Fruit fly (Drosophila melanogaster) whole organism, embryonic: ENCODE results near the gene CG4497.

Experiments used
- BEAF-32 ChIP-seq: fragments of 200-800 bp; sonication (Bioruptor generic); optimal IDR thresholded peaks from 3 replicates; lab custom pipeline; 2017; ENCODE audit warnings: missing biosample characterization, missing genetic modification characterization, mild to moderate bottlenecking, moderate library complexity, missing genetic modification reagents
- BtbVII ChIP-seq: fragments of 200-800 bp; sonication (Bioruptor generic); optimal IDR thresholded peaks from 3 replicates; lab custom pipeline; 2017; ENCODE audit warnings: missing biosample characterization, mild to moderate bottlenecking, missing genetic modification characterization
- CG10274 ChIP-seq: fragments of 200-800 bp; sonication (Bioruptor generic); optimal IDR thresholded peaks from 3 replicates; lab custom pipeline; 2017; ENCODE audit warnings: missing biosample characterization, mild to moderate bottlenecking, missing genetic modification characterization
- CG10959 ChIP-seq: fragments of 200-800 bp; sonication (Bioruptor generic); IDR thresholded peaks from 2 replicates; pipeline ENCODE4 v1.3.6; 2022; ENCODE audit warnings: missing biosample characterization, missing genetic modification characterization
- CG11398 ChIP-seq: fragments of 200-800 bp; sonication (Bioruptor generic); optimal IDR thresholded peaks from 2 replicates; lab custom pipeline; 2016; ENCODE audit warnings: missing biosample characterization, missing genetic modification characterization
- CG11696 ChIP-seq: fragments of 200-800 bp; sonication (Bioruptor generic); IDR thresholded peaks from 2 replicates; pipeline ENCODE4 v1.3.6; 2022; ENCODE audit warnings: missing biosample characterization, missing genetic modification characterization
- CG12155 ChIP-seq: fragments of 200-800 bp; sonication (Bioruptor generic); optimal IDR thresholded peaks from 3 replicates; lab custom pipeline; 2016; ENCODE audit warnings: missing biosample characterization, missing genetic modification characterization
- CG12299 ChIP-seq: fragments of 200-800 bp; sonication (Bioruptor generic); optimal IDR thresholded peaks from 2 replicates; lab custom pipeline; 2018; ENCODE audit warnings: missing biosample characterization, mild to moderate bottlenecking, missing genetic modification characterization
- CG1233 ChIP-seq: fragments of 200-800 bp; sonication (Bioruptor generic); optimal IDR thresholded peaks from 4 replicates; lab custom pipeline; 2018; ENCODE audit warnings: missing biosample characterization, mild to moderate bottlenecking, missing genetic modification characterization
- CG12391 ChIP-seq: fragments of 200-800 bp; sonication (Bioruptor generic); optimal IDR thresholded peaks from 3 replicates; lab custom pipeline; 2018; ENCODE audit warnings: missing biosample characterization, mild to moderate bottlenecking, missing genetic modification characterization, moderate library complexity
- CG14860 ChIP-seq: fragments of 200-800 bp; sonication (Bioruptor generic); IDR thresholded peaks from 3 replicates; pipeline ENCODE4 v1.3.6; 2022; ENCODE audit warnings: missing biosample characterization, missing genetic modification characterization; ENCODE audit not compliant: partially characterized antibody
- CG15073 ChIP-seq: fragments of 200-800 bp; sonication (Bioruptor generic); optimal IDR thresholded peaks from 2 replicates; lab custom pipeline; 2016; ENCODE audit warnings: missing biosample characterization, missing genetic modification characterization
- CG17568 ChIP-seq: fragments of 200-800 bp; sonication (Bioruptor generic); optimal IDR thresholded peaks from 2 replicates; lab custom pipeline; 2018; ENCODE audit warnings: missing biosample characterization, mild to moderate bottlenecking, missing genetic modification characterization, moderate library complexity
- CG18476 ChIP-seq: fragments of 200-800 bp; sonication (Bioruptor generic); optimal IDR thresholded peaks from 2 replicates; lab custom pipeline; 2016; ENCODE audit warnings: missing biosample characterization, mild to moderate bottlenecking, missing genetic modification characterization
- CG2202 ChIP-seq: fragments of 200-800 bp; sonication (Bioruptor generic); optimal IDR thresholded peaks from 2 replicates; lab custom pipeline; 2018; ENCODE audit warnings: missing biosample characterization, mild to moderate bottlenecking, missing genetic modification characterization
- CG3838 ChIP-seq: fragments of 200-800 bp; sonication (Bioruptor generic); optimal IDR thresholded peaks from 3 replicates; lab custom pipeline; 2016; ENCODE audit warnings: missing biosample characterization, missing genetic modification characterization
- CG4404 ChIP-seq: fragments of 200-800 bp; sonication (Bioruptor generic); IDR thresholded peaks from 2 replicates; pipeline ENCODE4 v1.3.6; 2022; ENCODE audit warnings: missing biosample characterization, missing genetic modification characterization
- CG7987 ChIP-seq: fragments of 200-800 bp; sonication (Bioruptor generic); optimal IDR thresholded peaks from 2 replicates; lab custom pipeline; 2018; ENCODE audit warnings: missing biosample characterization, mild to moderate bottlenecking, missing genetic modification characterization, moderate library complexity
- CG9876 ChIP-seq: fragments of 200-800 bp; sonication (Bioruptor generic); optimal IDR thresholded peaks from 2 replicates; lab custom pipeline; 2016; ENCODE audit warnings: missing biosample characterization, missing genetic modification characterization
- CG9932 ChIP-seq: fragments of 200-800 bp; sonication (Bioruptor generic); IDR thresholded peaks from 2 replicates; pipeline ENCODE4 v1.3.6; 2022; ENCODE audit warnings: missing biosample characterization, missing genetic modification characterization
- CrebB ChIP-seq: fragments of 200-800 bp; sonication (Bioruptor generic); optimal IDR thresholded peaks from 3 replicates; lab custom pipeline; 2018; ENCODE audit warnings: missing biosample characterization, mild to moderate bottlenecking, missing genetic modification characterization
- H15 ChIP-seq: fragments of 200-800 bp; sonication (Bioruptor generic); IDR thresholded peaks from 3 replicates; pipeline ENCODE4 v1.3.6; 2022; ENCODE audit warnings: missing biosample characterization, missing genetic modification characterization
- Hmr ChIP-seq: fragments of 200-800 bp; sonication (Bioruptor generic); optimal IDR thresholded peaks from 3 replicates; lab custom pipeline; 2017; ENCODE audit warnings: mild to moderate bottlenecking, missing biosample characterization, missing genetic modification reagents, missing genetic modification characterization
- Max ChIP-seq: fragments of 200-800 bp; sonication (Bioruptor generic); optimal IDR thresholded peaks from 2 replicates; lab custom pipeline; 2016; ENCODE audit warnings: missing biosample characterization, mild to moderate bottlenecking, missing genetic modification characterization
- Med ChIP-seq: fragments of 200-800 bp; sonication (Bioruptor generic); peaks from one replicate; lab custom pipeline; 2016; ENCODE audit warnings: missing biosample characterization, missing genetic modification characterization, mild to moderate bottlenecking, inconsistent platforms, moderate library complexity
- Mrtf ChIP-seq: fragments of 200-800 bp; sonication (Bioruptor generic); IDR thresholded peaks from 3 replicates; pipeline ENCODE4 v1.3.6; 2022; ENCODE audit warnings: missing biosample characterization, missing genetic modification characterization
- Nf-YB ChIP-seq: fragments of 200-800 bp; sonication (Bioruptor generic); optimal IDR thresholded peaks from 3 replicates; lab custom pipeline; 2019; ENCODE audit warnings: missing biosample characterization, mild to moderate bottlenecking, missing genetic modification characterization, moderate library complexity
- Oaz ChIP-seq: fragments of 200-800 bp; sonication (Bioruptor generic); IDR thresholded peaks from 2 replicates; pipeline ENCODE4 v1.3.6; 2022; ENCODE audit warnings: missing biosample characterization, missing genetic modification characterization
- Ssrp ChIP-seq: fragments of 200-800 bp; sonication (Bioruptor generic); optimal IDR thresholded peaks from 2 replicates; lab custom pipeline; 2018; ENCODE audit warnings: missing biosample characterization, mild to moderate bottlenecking, missing genetic modification characterization, moderate library complexity
- Stat92E ChIP-seq, 3 experiments: fragments of >200 bp in 2 of 3; fragments of 200-800 bp in 1 of 3; sonication (Bioruptor generic) in 1 of 3; optimal IDR thresholded peaks; 2 replicates each; lab custom pipeline; 2017 to 2019; ENCODE audit warnings: missing biosample characterization in 3 of 3, missing genetic modification characterization in 3 of 3, mild to moderate bottlenecking in 1 of 3, moderate library complexity in 1 of 3
- bcd ChIP-seq: fragments of 200-800 bp; sonication (Bioruptor generic); optimal IDR thresholded peaks from 2 replicates; lab custom pipeline; 2017; ENCODE audit warnings: missing biosample characterization, mild to moderate bottlenecking, missing genetic modification characterization
- caup ChIP-seq: fragments of 200-800 bp; sonication (Bioruptor generic); optimal IDR thresholded peaks from 3 replicates; lab custom pipeline; 2017; ENCODE audit warnings: missing biosample characterization, mild to moderate bottlenecking, missing genetic modification characterization, moderate library complexity; ENCODE audit not compliant: severe bottlenecking
- cwo ChIP-seq: fragments of 200-800 bp; sonication (Bioruptor generic); optimal IDR thresholded peaks from 3 replicates; lab custom pipeline; 2017; ENCODE audit warnings: missing biosample characterization, missing genetic modification characterization, mild to moderate bottlenecking, moderate library complexity, missing genetic modification reagents
- danr ChIP-seq: fragments of 200-800 bp; sonication (Bioruptor generic); IDR thresholded peaks from 2 replicates; pipeline ENCODE4 v1.3.6; 2022; ENCODE audit warnings: missing biosample characterization, missing genetic modification characterization
- exex ChIP-seq: fragments of 200-800 bp; sonication (Bioruptor generic); optimal IDR thresholded peaks from 4 replicates; lab custom pipeline; 2018; ENCODE audit warnings: missing biosample characterization, mild to moderate bottlenecking, missing genetic modification characterization, moderate library complexity
- gsb ChIP-seq: fragments of 200-800 bp; sonication (Bioruptor generic); IDR thresholded peaks from 2 replicates; pipeline ENCODE4 v1.3.6; 2022; ENCODE audit warnings: missing biosample characterization, missing genetic modification characterization
- lmd ChIP-seq: fragments of 200-800 bp; sonication (Bioruptor generic); IDR thresholded peaks from 2 replicates; pipeline ENCODE4 v1.3.6; 2022; ENCODE audit warnings: missing biosample characterization, missing genetic modification characterization
- luna ChIP-seq: fragments of 200-800 bp; sonication (Bioruptor generic); optimal IDR thresholded peaks from 2 replicates; lab custom pipeline; 2016; ENCODE audit warnings: missing biosample characterization, missing genetic modification characterization
- nerfin-1 ChIP-seq: fragments of 200-800 bp; sonication (Bioruptor generic); optimal IDR thresholded peaks from 3 replicates; lab custom pipeline; 2019; ENCODE audit warnings: missing biosample characterization, mild to moderate bottlenecking, missing genetic modification characterization, moderate library complexity
- pan ChIP-seq, 4 experiments: fragments of >200 bp in 3 of 4; fragments of 200-800 bp in 1 of 4; sonication (Bioruptor generic) in 1 of 4; optimal IDR thresholded peaks in 3 of 4; IDR thresholded peaks in 1 of 4; 2 replicates each; pipeline versions ENCODE4 v1.3.6 to Lab custom; 2017 to 2022; ENCODE audit warnings: missing biosample characterization in 2 of 4, missing genetic modification characterization in 2 of 4, mixed read lengths in 1 of 4
- ranshi ChIP-seq: fragments of 200-800 bp; sonication (Bioruptor generic); IDR thresholded peaks from 2 replicates; pipeline ENCODE4 v1.3.6; 2022; ENCODE audit warnings: missing biosample characterization, missing genetic modification characterization
- repo ChIP-seq: fragments of 200-800 bp; sonication (Bioruptor generic); optimal IDR thresholded peaks from 2 replicates; lab custom pipeline; 2016; ENCODE audit warnings: missing biosample characterization, missing genetic modification characterization
- sens ChIP-seq: fragments of 200-800 bp; sonication (Bioruptor generic); peaks from one replicate; lab custom pipeline; 2016; ENCODE audit warnings: missing biosample characterization, missing genetic modification characterization
- shn ChIP-seq: fragments of 200-800 bp; sonication (Bioruptor generic); optimal IDR thresholded peaks from 3 replicates; lab custom pipeline; 2016; ENCODE audit warnings: missing biosample characterization, missing genetic modification characterization
- sima ChIP-seq: fragments of 200-800 bp; sonication (Bioruptor generic); optimal IDR thresholded peaks from 2 replicates; lab custom pipeline; 2016; ENCODE audit warnings: missing biosample characterization, missing genetic modification characterization
- sqz ChIP-seq: fragments of 200-800 bp; sonication (Bioruptor generic); optimal IDR thresholded peaks from 3 replicates; lab custom pipeline; 2018; ENCODE audit warnings: missing biosample characterization, mild to moderate bottlenecking, missing genetic modification characterization
- tio ChIP-seq: fragments of 200-800 bp; sonication (Bioruptor generic); optimal IDR thresholded peaks from 2 replicates; lab custom pipeline; 2017; ENCODE audit warnings: missing biosample characterization, missing genetic modification characterization, inconsistent platforms
- ttk ChIP-seq: fragments of 200-800 bp; sonication (Bioruptor generic); IDR thresholded peaks from 2 replicates; pipeline ENCODE4 v2.1.2; 2022; ENCODE audit warnings: missing biosample characterization, missing genetic modification characterization
- yki ChIP-seq: fragments of >200 bp; optimal IDR thresholded peaks from 3 replicates; lab custom pipeline; 2018

CG4497 gene

dm6 chr2L:7194351-7195037 lies at the start of gene CG4497 (continued):
- TF ChIP-seq ranshi (peak; percentile 90), CG3838 (GFP tag; lab: Kevin White, UChicago) (peak; percentile 44), pan (optimal IDR thresholded peaks at IDR 0.05; lab: Kevin White, UChicago) (no peak), pan (GFP tag; optimal IDR thresholded peaks at IDR 0.05 in 1 of 2, IDR thresholded peaks at IDR 0.05 in 1 of 2) (peak in 1 of 2 experiments; percentile 92), sima (GFP tag; lab: Kevin White, UChicago) (peak; percentile 66), CrebB (tag; lab: Kevin White, UChicago) (peak; percentile 71), CG15073 (peak; percentile 34), CG12155 (GFP tag; lab: Kevin White, UChicago) (peak; percentile 100), lmd (GFP tag; lab: Robert Waterston, UW) (peak; percentile 98), CG4404 (GFP tag; lab: Robert Waterston, UW) (peak; percentile 98), sqz (GFP tag; lab: Kevin White, UChicago) (peak; percentile 63), bcd (peak; percentile 91), sens (GFP tag; lab: Kevin White, UChicago) (peak; percentile 99), Hmr (GFP tag; lab: Kevin White, UChicago) (peak; percentile 89), CG11398 (GFP tag; lab: Kevin White, UChicago) (peak; percentile 84), CG10274 (GFP tag; lab: Kevin White, UChicago) (peak; percentile 47), H15 (GFP tag; lab: Robert Waterston, UW) (peak; percentile 94), nerfin-1 (tag; lab: Kevin White, UChicago) (peak; percentile 85), gsb (GFP tag; lab: Robert Waterston, UW) (peak; percentile 86), tio (GFP tag; lab: Kevin White, UChicago) (peak; percentile 90), Stat92E (GFP tag; optimal IDR thresholded peaks at IDR 0.05; lab: Kevin White, UChicago) (peak in 1 of 3 experiments; percentile 55), BtbVII (GFP tag; lab: Kevin White, UChicago) (peak; percentile 66), CG2202 (peak; percentile 64), repo (GFP tag; lab: Kevin White, UChicago) (peak; percentile 93), Nf-YB (peak; percentile 62), CG7987 (peak; percentile 78), CG1233 (GFP tag; lab: Kevin White, UChicago) (peak; percentile 75), Oaz (GFP tag; lab: Robert Waterston, UW) (peak; percentile 95), ttk (GFP tag; lab: Robert Waterston, UW) (peak; percentile 92), Med (peak; percentile 99), CG12299 (tag; lab: Kevin White, UChicago) (peak; percentile 61), CG9932 (GFP tag; lab: Robert Waterston, UW) (peak; percentile 98), CG17568 (GFP tag; lab: Kevin White, UChicago) (peak; percentile 20), Mrtf (GFP tag; lab: Robert Waterston, UW) (peak; percentile 93), Ssrp (tag; lab: Kevin White, UChicago) (peak; percentile 94), CG10959 (GFP tag; lab: Robert Waterston, UW) (peak; percentile 90), CG12391 (tag; lab: Kevin White, UChicago) (peak; percentile 92), caup (GFP tag; lab: Kevin White, UChicago) (peak; percentile 89), CG18476 (GFP tag; lab: Kevin White, UChicago) (peak; percentile 93), CG9876 (GFP tag; lab: Kevin White, UChicago) (peak; percentile 98), yki (lab: Kevin White, UChicago) (no peak), danr (GFP tag; lab: Robert Waterston, UW) (peak; percentile 87), BEAF-32 (GFP tag; lab: Kevin White, UChicago) (peak; percentile 47), luna (GFP tag; lab: Kevin White, UChicago) (peak; percentile 79), CG11696 (GFP tag; lab: Robert Waterston, UW) (peak; percentile 51; the same call in 1 of the 2 replicates), Max (GFP tag; lab: Kevin White, UChicago) (peak; percentile 93), CG14860 (GFP tag; lab: Robert Waterston, UW) (peak; percentile 82), exex (tag; lab: Kevin White, UChicago) (peak; percentile 26), shn (peak; percentile 98), cwo (GFP tag; lab: Kevin White, UChicago) (peak; percentile 57)
